Worm (Caenorhabditis elegans) whole organism, early embryonic: ENCODE results near the gene srx-44.

Experiments
- B0310.2 ChIP-seq: sonication (generic microtip); optimal IDR thresholded peaks from 2 replicates; lab custom pipeline; 2016; ENCODE audit warnings: mild to moderate bottlenecking, missing genetic modification characterization, missing compliant biosample characterization
- F13C5.2 ChIP-seq: sonication (generic microtip); optimal IDR thresholded peaks from 2 replicates; lab custom pipeline; 2017; ENCODE audit warnings: mild to moderate bottlenecking, missing genetic modification characterization, inconsistent platforms, missing compliant biosample characterization
- aly-1 ChIP-seq: sonication (generic microtip); optimal IDR thresholded peaks from 2 replicates; lab custom pipeline; 2016; ENCODE audit warnings: missing genetic modification characterization, missing compliant biosample characterization
- ama-1 ChIP-seq: fragments of 150-350 bp; optimal IDR thresholded peaks from 2 replicates; lab custom pipeline; 2014
- ceh-13 ChIP-seq: fragments of 200-800 bp; sonication (Bioruptor generic); optimal IDR thresholded peaks from 2 replicates; lab custom pipeline; 2018; ENCODE audit warnings: mild to moderate bottlenecking, missing genetic modification characterization, missing compliant biosample characterization
- ceh-36 ChIP-seq: sonication (generic microtip); optimal IDR thresholded peaks from 2 replicates; lab custom pipeline; 2016; ENCODE audit warnings: missing genetic modification characterization, inconsistent platforms, missing compliant biosample characterization
- ets-7 ChIP-seq: sonication (generic microtip); optimal IDR thresholded peaks from 2 replicates; lab custom pipeline; 2016; ENCODE audit warnings: missing genotype, missing genetic modification characterization, missing compliant biosample characterization
- flt-1 ChIP-seq: fragments of 200-800 bp; sonication (Bioruptor generic); IDR thresholded peaks from 2 replicates; pipeline ENCODE4 v1.3.6; 2022; ENCODE audit warnings: missing genetic modification characterization, missing compliant biosample characterization
- hmbx-1 ChIP-seq: sonication (generic microtip); optimal IDR thresholded peaks from 2 replicates; lab custom pipeline; 2016; ENCODE audit warnings: mild to moderate bottlenecking, missing genetic modification characterization, missing compliant biosample characterization
- hmg-4 ChIP-seq: fragments of 200-800 bp; sonication (Bioruptor generic); optimal IDR thresholded peaks from 2 replicates; lab custom pipeline; 2018; ENCODE audit warnings: mild to moderate bottlenecking, missing genetic modification characterization, missing compliant biosample characterization
- hnd-1 ChIP-seq: sonication (generic microtip); optimal IDR thresholded peaks from 2 replicates; lab custom pipeline; 2016; ENCODE audit warnings: missing genetic modification characterization, missing compliant biosample characterization
- pes-1 ChIP-seq: fragments of 200-800 bp; sonication (Bioruptor generic); IDR thresholded peaks from 2 replicates; pipeline ENCODE4 v1.3.6; 2022; ENCODE audit warnings: missing genetic modification reagents, missing genetic modification characterization, missing compliant biosample characterization
- scrt-1 ChIP-seq: fragments of 200-800 bp; sonication (Bioruptor generic); IDR thresholded peaks from 2 replicates; pipeline ENCODE4 v1.3.6; 2022; ENCODE audit warnings: missing genetic modification characterization, missing compliant biosample characterization
- sea-1 ChIP-seq: fragments of 200-800 bp; sonication (Bioruptor generic); conservative IDR thresholded peaks from 2 replicates; pipeline ENCODE4 v1.3.6; 2022; ENCODE audit warnings: missing genetic modification characterization, missing compliant biosample characterization
- tbx-11 ChIP-seq: fragments of 200-800 bp; sonication (Bioruptor generic); IDR thresholded peaks from 2 replicates; pipeline ENCODE4 v1.3.6; 2022; ENCODE audit warnings: missing genetic modification characterization, missing compliant biosample characterization
- tbx-37 ChIP-seq: fragments of 200-800 bp; sonication (Bioruptor generic); conservative IDR thresholded peaks from 2 replicates; pipeline ENCODE4 v1.3.6; 2022; ENCODE audit warnings: missing genetic modification reagents, missing genetic modification characterization, missing compliant biosample characterization
- tra-4 ChIP-seq: sonication (generic microtip); optimal IDR thresholded peaks from 2 replicates; lab custom pipeline; 2017; ENCODE audit warnings: missing genetic modification characterization, missing compliant biosample characterization

srx-44 gene

ce11 chrV:16041925-16042742, 22.0 kb downstream of the srx-44 start, which contains the start of the genes his-2 and his-1:
his-2 (minus strand) TSS chrV:16042283.
his-1 (plus strand) TSS chrV:16042520.
- TF ChIP-seq pes-1 (GFP tag; lab: Robert Waterston, UW), result peak; percentile 73
- peak; percentile 43 for TF ChIP-seq flt-1 (GFP tag; lab: Robert Waterston, UW)
- TF ChIP-seq tbx-11 (GFP tag; lab: Robert Waterston, UW), result peak; percentile 49; the same call in 1 of the 2 replicates
- peak; percentile 95 for TF ChIP-seq ama-1 (lab: Kevin White, UChicago)
- TF ChIP-seq sea-1 (GFP tag; lab: Robert Waterston, UW), result peak; percentile 47; the same call in 1 of the 2 replicates
- peak; percentile 61 for TF ChIP-seq aly-1 (tag; lab: Kevin White, UChicago)

ce11 chrV:16042743-16043014, 22.5 kb downstream of the srx-44 start:
- peak; percentile 81 for TF ChIP-seq aly-1 (tag; lab: Kevin White, UChicago)
- peak; percentile 3 for TF ChIP-seq ceh-36 (tag; lab: Kevin White, UChicago)
- TF ChIP-seq pes-1 (GFP tag; lab: Robert Waterston, UW), result no peak
- TF ChIP-seq B0310.2 (tag; lab: Kevin White, UChicago), result peak; percentile 32
- TF ChIP-seq hmg-4, result no peak
- TF ChIP-seq tbx-11 (GFP tag; lab: Robert Waterston, UW), result 0 out of 2 replicates have a peak, but pooled peaks have one; percentile 1
- no peak for TF ChIP-seq tbx-37 (GFP tag; lab: Robert Waterston, UW)
- TF ChIP-seq ama-1 (lab: Kevin White, UChicago), result peak; percentile 83

ce11 chrV:16043686-16044085, 23.5 kb downstream of the srx-44 start:
- TF ChIP-seq sea-1 (GFP tag; lab: Robert Waterston, UW) (no peak), hmbx-1 (tag; lab: Kevin White, UChicago) (no peak), aly-1 (tag; lab: Kevin White, UChicago) (no peak), B0310.2 (tag; lab: Kevin White, UChicago) (no peak), hnd-1 (no peak), ceh-13 (GFP tag; lab: Kevin White, UChicago) (no peak), ceh-36 (tag; lab: Kevin White, UChicago) (no peak), pes-1 (GFP tag; lab: Robert Waterston, UW) (no peak), flt-1 (GFP tag; lab: Robert Waterston, UW) (no peak), tbx-11 (GFP tag; lab: Robert Waterston, UW) (no peak), ama-1 (lab: Kevin White, UChicago) (no peak), hmg-4 (no peak), scrt-1 (GFP tag; lab: Robert Waterston, UW) (no peak), F13C5.2 (no peak)

- TF ChIP-seq ceh-13 (GFP tag; lab: Kevin White, UChicago) (no peak), hmg-4 (no peak), tra-4 (no peak), B0310.2 (tag; lab: Kevin White, UChicago) (no peak), F13C5.2 (no peak), tbx-11 (GFP tag; lab: Robert Waterston, UW) (no peak), ets-7 (tag; lab: Kevin White, UChicago) (no peak), aly-1 (tag; lab: Kevin White, UChicago) (no peak), scrt-1 (GFP tag; lab: Robert Waterston, UW) (no peak), pes-1 (GFP tag; lab: Robert Waterston, UW) (no peak), hnd-1 (no peak)
Observed at ce11 chrV:16045837-16046236, 25.7 kb downstream of the srx-44 start, which contains the start of gene T10C6.15. T10C6.15 (minus strand) TSS chrV:16045940.

DNA sequence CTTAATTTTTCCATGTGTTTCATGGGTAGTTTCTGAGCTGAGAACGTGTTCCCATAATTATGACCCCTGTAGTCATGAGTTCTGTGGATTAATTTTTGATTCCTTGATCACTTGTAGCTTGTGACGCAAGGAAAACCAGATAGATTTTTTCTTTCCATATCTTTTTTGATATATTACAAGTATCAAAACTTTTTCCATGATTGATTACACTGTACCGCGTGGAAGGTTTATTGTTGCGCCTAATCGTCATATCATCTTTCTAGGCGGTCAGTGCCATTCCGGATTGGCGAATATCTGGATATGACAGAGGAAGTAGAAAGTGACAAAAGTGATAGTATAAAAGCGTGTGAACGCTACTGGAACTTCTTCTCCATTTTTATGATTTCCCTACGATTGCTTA, 26.4 kb downstream of the srx-44 start, which contains the start of gene ZK285.2:
Gene ZK285.2, plus strand, starts transcription at position 301 of the 400 bp plus-strand sequence.
- TF ChIP-seq ets-7 (tag; lab: Kevin White, UChicago) (no peak), B0310.2 (tag; lab: Kevin White, UChicago) (no peak), hnd-1 (no peak)

DNA sequence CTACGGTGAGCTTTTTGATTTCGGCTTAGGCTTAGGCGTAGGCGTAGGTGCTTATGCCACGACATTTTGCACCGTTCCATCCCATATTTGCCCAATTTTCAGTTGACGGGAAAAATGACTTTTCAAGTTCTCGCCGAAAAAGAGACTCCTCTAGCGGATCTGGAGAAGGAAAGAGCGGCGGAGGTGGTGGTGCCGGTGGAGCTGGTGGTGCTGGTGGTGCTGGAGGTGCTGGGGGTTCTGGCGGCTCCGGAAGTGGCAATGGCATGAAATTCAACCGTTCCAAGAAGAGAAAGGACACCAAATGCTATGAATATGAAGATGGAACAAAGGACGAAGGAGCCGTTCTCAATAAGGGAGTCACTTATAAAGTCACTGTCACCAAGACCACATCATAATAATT, 26.9 kb downstream of the srx-44 start:
- TF ChIP-seq hmbx-1 (tag; lab: Kevin White, UChicago), result no peak
- TF ChIP-seq scrt-1 (GFP tag; lab: Robert Waterston, UW), result no peak
- 0 out of 2 replicates have a peak, but pooled peaks have one; percentile 7 for TF ChIP-seq tbx-11 (GFP tag; lab: Robert Waterston, UW)
- no peak for TF ChIP-seq pes-1 (GFP tag; lab: Robert Waterston, UW)

ce11 chrV:16047508-16047907, 27.4 kb downstream of the srx-44 start, which contains the start of gene str-198:
str-198 (plus strand) TSS chrV:16047808.
- TF ChIP-seq ama-1 (lab: Kevin White, UChicago), result no peak
- TF ChIP-seq flt-1 (GFP tag; lab: Robert Waterston, UW), result no peak
- no peak for TF ChIP-seq B0310.2 (tag; lab: Kevin White, UChicago)
- no peak for TF ChIP-seq ceh-13 (GFP tag; lab: Kevin White, UChicago)
- no peak for TF ChIP-seq sea-1 (GFP tag; lab: Robert Waterston, UW)
- no peak for TF ChIP-seq ceh-36 (tag; lab: Kevin White, UChicago)
- TF ChIP-seq tbx-11 (GFP tag; lab: Robert Waterston, UW), result no peak
- no peak for TF ChIP-seq tra-4
- no peak for TF ChIP-seq F13C5.2
- no peak for TF ChIP-seq tbx-37 (GFP tag; lab: Robert Waterston, UW)
- no peak for TF ChIP-seq scrt-1 (GFP tag; lab: Robert Waterston, UW)
- no peak for TF ChIP-seq hnd-1
- no peak for TF ChIP-seq ets-7 (tag; lab: Kevin White, UChicago)

ce11 chrV:16049177-16049576, 29.0 kb downstream of the srx-44 start, which contains the start of gene best-12:
best-12 (plus strand) TSS chrV:16049477.
- TF ChIP-seq tbx-11 (GFP tag; lab: Robert Waterston, UW), result no peak
- TF ChIP-seq aly-1 (tag; lab: Kevin White, UChicago), result no peak
- no peak for TF ChIP-seq ceh-36 (tag; lab: Kevin White, UChicago)
- no peak for TF ChIP-seq tra-4
- TF ChIP-seq B0310.2 (tag; lab: Kevin White, UChicago), result no peak
- no peak for TF ChIP-seq ceh-13 (GFP tag; lab: Kevin White, UChicago)
- TF ChIP-seq scrt-1 (GFP tag; lab: Robert Waterston, UW), result no peak
- no peak for TF ChIP-seq flt-1 (GFP tag; lab: Robert Waterston, UW)
- TF ChIP-seq tbx-37 (GFP tag; lab: Robert Waterston, UW), result no peak
- TF ChIP-seq F13C5.2, result no peak
- TF ChIP-seq ama-1 (lab: Kevin White, UChicago), result no peak
